Worm (Caenorhabditis elegans) whole organism, young adult: ENCODE data around the gene gyf-1.

Source experiments
- B0019.2 ChIP-seq: fragments of 200-800 bp; sonication (Bioruptor generic); conservative IDR thresholded peaks from 2 replicates; pipeline ENCODE4 v1.3.6; 2022; ENCODE audit warnings: missing genetic modification reagents, missing genetic modification characterization, missing compliant biosample characterization
- F23B12.7 ChIP-seq: sonication (generic microtip); optimal IDR thresholded peaks from 2 replicates; lab custom pipeline; 2017; ENCODE audit warnings: missing genetic modification characterization, mild to moderate bottlenecking, missing compliant biosample characterization, antibody characterized with exemption, moderate library complexity; ENCODE audit not compliant: insufficient read depth
- T07F8.4 ChIP-seq: sonication (generic microtip); optimal IDR thresholded peaks from 2 replicates; lab custom pipeline; 2016; ENCODE audit warnings: mild to moderate bottlenecking, missing genetic modification characterization, moderate library complexity, missing compliant biosample characterization
- Y53F4B.3 ChIP-seq: fragments of 200-800 bp; sonication (Bioruptor generic); IDR thresholded peaks from 2 replicates; pipeline ENCODE4 v1.3.6; 2022; ENCODE audit warnings: missing genetic modification reagents, missing genetic modification characterization, missing compliant biosample characterization
- Y79H2A.3 ChIP-seq: fragments of 200-800 bp; sonication (Bioruptor generic); conservative IDR thresholded peaks from 2 replicates; pipeline ENCODE4 v1.3.6; 2022; ENCODE audit warnings: missing genetic modification reagents, missing genetic modification characterization, missing compliant biosample characterization
- Y95B8A.8 ChIP-seq: fragments of 200-800 bp; sonication (Bioruptor generic); IDR thresholded peaks from 2 replicates; pipeline ENCODE4 v1.3.6; 2022; ENCODE audit warnings: missing genetic modification reagents, missing genetic modification characterization, missing compliant biosample characterization
- ZK185.1 ChIP-seq: sonication (generic microtip); optimal IDR thresholded peaks from 2 replicates; lab custom pipeline; 2016; ENCODE audit warnings: mild to moderate bottlenecking, missing genetic modification characterization, missing compliant biosample characterization; ENCODE audit not compliant: poor library complexity, severe bottlenecking
- akir-1 ChIP-seq: fragments of 200-800 bp; sonication (Bioruptor generic); optimal IDR thresholded peaks from 2 replicates; lab custom pipeline; 2018; ENCODE audit warnings: mild to moderate bottlenecking, missing genetic modification characterization, moderate library complexity, missing compliant biosample characterization
- aptf-2 ChIP-seq: fragments of 200-800 bp; sonication (Bioruptor generic); conservative IDR thresholded peaks from 2 replicates; pipeline ENCODE4 v1.3.6; 2022; ENCODE audit warnings: missing genetic modification reagents, missing genetic modification characterization, missing compliant biosample characterization
- aptf-3 ChIP-seq: fragments of 200-800 bp; sonication (Bioruptor generic); IDR thresholded peaks from 2 replicates; pipeline ENCODE4 v1.3.6; 2022; ENCODE audit warnings: missing genetic modification characterization, missing compliant biosample characterization
- athp-1 ChIP-seq: sonication (generic microtip); optimal IDR thresholded peaks from 2 replicates; lab custom pipeline; 2017; ENCODE audit warnings: mild to moderate bottlenecking, missing genetic modification characterization, missing compliant biosample characterization
- ccch-3 ChIP-seq: fragments of 200-800 bp; sonication (Bioruptor generic); optimal IDR thresholded peaks from 2 replicates; lab custom pipeline; 2018; ENCODE audit warnings: mild to moderate bottlenecking, missing genetic modification characterization, missing compliant biosample characterization
- ceh-40 ChIP-seq: fragments of 200-800 bp; sonication (Bioruptor generic); IDR thresholded peaks from 2 replicates; pipeline ENCODE4 v1.3.6; 2022; ENCODE audit warnings: missing genetic modification characterization, missing compliant biosample characterization
- dox-1 ChIP-seq: fragments of 200-800 bp; sonication (Bioruptor generic); IDR thresholded peaks from 2 replicates; pipeline ENCODE4 v1.3.6; 2022; ENCODE audit warnings: missing genetic modification reagents, missing genetic modification characterization, missing compliant biosample characterization
- efl-1 ChIP-seq: fragments of 150-350 bp; optimal IDR thresholded peaks from 2 replicates; lab custom pipeline; 2014; ENCODE audit warnings: missing biosample characterization, missing genetic modification reagents, missing genetic modification characterization
- ekl-4 ChIP-seq: fragments of 200-800 bp; sonication (Bioruptor generic); IDR thresholded peaks from 2 replicates; pipeline ENCODE4 v1.3.6; 2022; ENCODE audit warnings: missing genetic modification reagents, missing genetic modification characterization, missing compliant biosample characterization
- ets-4 ChIP-seq: fragments of 200-800 bp; sonication (Bioruptor generic); optimal IDR thresholded peaks from 2 replicates; lab custom pipeline; 2018; ENCODE audit warnings: mild to moderate bottlenecking, missing genetic modification characterization, missing compliant biosample characterization
- him-1 ChIP-seq: sonication (generic microtip); optimal IDR thresholded peaks from 2 replicates; lab custom pipeline; 2016; ENCODE audit warnings: missing genotype, missing genetic modification reagents, missing genetic modification characterization, missing compliant biosample characterization
- hlh-12 ChIP-seq: sonication (generic microtip); optimal IDR thresholded peaks from 2 replicates; lab custom pipeline; 2016; ENCODE audit warnings: missing genetic modification characterization, missing compliant biosample characterization
- hlh-26 ChIP-seq: fragments of 200-800 bp; sonication (Bioruptor generic); conservative IDR thresholded peaks from 2 replicates; pipeline ENCODE4 v1.3.6; 2022; ENCODE audit warnings: missing genetic modification reagents, missing genetic modification characterization, missing compliant biosample characterization
- hmg-1.2 ChIP-seq: fragments of 200-800 bp; sonication (Bioruptor generic); IDR thresholded peaks from 2 replicates; pipeline ENCODE4 v1.3.6; 2022; ENCODE audit warnings: missing genetic modification reagents, missing genetic modification characterization, missing compliant biosample characterization
- hmg-20 ChIP-seq: fragments of 200-800 bp; sonication (Bioruptor generic); IDR thresholded peaks from 2 replicates; pipeline ENCODE4 v1.3.6; 2022; ENCODE audit warnings: missing genetic modification reagents, missing genetic modification characterization, missing compliant biosample characterization
- hsf-1 ChIP-seq: fragments of 200-800 bp; sonication (Bioruptor generic); IDR thresholded peaks from 2 replicates; pipeline ENCODE4 v1.3.6; 2022; ENCODE audit warnings: missing genetic modification reagents, missing genetic modification characterization, missing compliant biosample characterization
- lag-1 ChIP-seq: fragments of 200-800 bp; sonication (Bioruptor generic); IDR thresholded peaks from 2 replicates; pipeline ENCODE4 v1.3.6; 2022; ENCODE audit warnings: missing genetic modification reagents, missing genetic modification characterization, missing compliant biosample characterization
- madf-10 ChIP-seq: sonication (generic microtip); optimal IDR thresholded peaks from 2 replicates; lab custom pipeline; 2016; ENCODE audit warnings: mild to moderate bottlenecking, missing genetic modification characterization, missing compliant biosample characterization
- madf-3 ChIP-seq: fragments of 200-800 bp; sonication (Bioruptor generic); IDR thresholded peaks from 2 replicates; pipeline ENCODE4 v1.3.6; 2022; ENCODE audit warnings: missing genetic modification reagents, missing genetic modification characterization, missing compliant biosample characterization
- madf-6 ChIP-seq: fragments of 200-800 bp; sonication (Bioruptor generic); IDR thresholded peaks from 2 replicates; pipeline ENCODE4 v1.3.6; 2022; ENCODE audit warnings: missing genetic modification reagents, missing genetic modification characterization, missing compliant biosample characterization
- mcd-1 ChIP-seq: fragments of 200-800 bp; sonication (Bioruptor generic); IDR thresholded peaks from 2 replicates; pipeline ENCODE4 v1.3.6; 2022; ENCODE audit warnings: missing genetic modification reagents, missing genetic modification characterization, missing compliant biosample characterization
- mes-4 ChIP-seq: sonication (generic microtip); optimal IDR thresholded peaks from 2 replicates; lab custom pipeline; 2016; ENCODE audit warnings: missing genotype, missing genetic modification characterization, missing compliant biosample characterization
- mxl-1 ChIP-seq: sonication (generic microtip); optimal IDR thresholded peaks from 2 replicates; lab custom pipeline; 2016; ENCODE audit warnings: missing genetic modification characterization, missing compliant biosample characterization
- nfya-1 ChIP-seq: sonication (generic microtip); optimal IDR thresholded peaks from 2 replicates; lab custom pipeline; 2017; ENCODE audit warnings: antibody characterized with exemption, missing compliant biosample characterization, missing genetic modification characterization, borderline replicate concordance; ENCODE audit not compliant: insufficient read depth
- nfyb-1 ChIP-seq: fragments of 200-800 bp; sonication (Bioruptor generic); IDR thresholded peaks from 2 replicates; pipeline ENCODE4 v1.3.6; 2022; ENCODE audit warnings: missing genetic modification reagents, missing genetic modification characterization, missing compliant biosample characterization
- rec-8 ChIP-seq, 2 experiments: sonication (generic microtip); optimal IDR thresholded peaks; 2 replicates each; lab custom pipeline; 2016; ENCODE audit warnings: mild to moderate bottlenecking in 2 of 2, missing genetic modification characterization in 2 of 2, missing genetic modification reagents in 2 of 2, missing genotype in 2 of 2, missing biosample characterization in 1 of 2, missing compliant biosample characterization in 1 of 2, moderate library complexity in 1 of 2
- repo-1 ChIP-seq: sonication (generic microtip); optimal IDR thresholded peaks from 2 replicates; lab custom pipeline; 2017; ENCODE audit warnings: mild to moderate bottlenecking, missing genetic modification characterization, missing compliant biosample characterization
- rpc-1 ChIP-seq, 2 experiments: fragments of 150-350 bp in 1 of 2; sonication (generic microtip) in 1 of 2; optimal IDR thresholded peaks; 2 replicates each; lab custom pipeline; 2014 to 2018; ENCODE audit warnings: missing biosample characterization in 1 of 2, missing genetic modification characterization in 1 of 2, missing genetic modification reagents in 1 of 2, missing genotype in 1 of 2
- snpc-1.3 ChIP-seq: sonication (generic microtip); optimal IDR thresholded peaks from 2 replicates; lab custom pipeline; 2017; ENCODE audit warnings: missing genetic modification characterization, mild to moderate bottlenecking, missing compliant biosample characterization, antibody characterized with exemption, moderate library complexity, missing genotype, missing genetic modification reagents; ENCODE audit not compliant: insufficient read depth
- tbx-9 ChIP-seq: sonication (generic microtip); optimal IDR thresholded peaks from 2 replicates; lab custom pipeline; 2016; ENCODE audit warnings: borderline replicate concordance, missing genetic modification characterization, inconsistent platforms, missing compliant biosample characterization
- unc-130 ChIP-seq: sonication (generic microtip); optimal IDR thresholded peaks from 2 replicates; lab custom pipeline; 2016; ENCODE audit warnings: missing genetic modification reagents, missing genetic modification characterization, missing compliant biosample characterization
- unc-62 ChIP-seq: fragments of 150-350 bp; optimal IDR thresholded peaks from 2 replicates; lab custom pipeline; 2014; ENCODE audit warnings: missing biosample characterization, missing genetic modification reagents, missing genetic modification characterization
- ztf-28 ChIP-seq: fragments of 200-800 bp; sonication (Bioruptor generic); IDR thresholded peaks from 2 replicates; pipeline ENCODE4 v1.3.6; 2022; ENCODE audit warnings: missing genetic modification reagents, missing genetic modification characterization, missing compliant biosample characterization

Gene gyf-1

DNA sequence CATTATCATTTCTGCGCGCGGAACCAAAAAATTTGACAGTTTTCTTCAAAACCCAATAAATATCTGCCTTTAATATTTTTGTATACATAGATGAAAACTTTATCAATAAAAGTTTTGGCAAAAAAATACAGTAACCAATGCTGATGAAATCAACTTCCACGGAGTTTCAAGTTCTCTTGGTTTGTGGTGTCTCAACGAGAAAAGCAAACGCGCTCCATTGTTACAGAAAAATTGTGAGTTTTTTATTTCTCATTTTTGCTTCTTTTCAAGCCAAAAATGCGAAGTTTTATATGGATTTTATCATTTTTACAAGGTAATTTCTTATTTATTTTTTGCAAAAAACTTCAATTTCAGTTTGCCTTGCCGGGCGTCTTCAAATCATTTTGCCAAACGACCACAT lies 50.6 kb downstream of the gyf-1 start, which contains the start of gene T14B4.3 (continued):
- no peak for TF ChIP-seq unc-62 (GFP tag; lab: Kevin White, UChicago)
- TF ChIP-seq ZK185.1 (tag; lab: Kevin White, UChicago) = peak; percentile 24
- TF ChIP-seq mxl-1 (tag; lab: Kevin White, UChicago) = no peak
- TF ChIP-seq efl-1 (GFP tag; lab: Kevin White, UChicago) = no peak
- TF ChIP-seq rpc-1 (optimal IDR thresholded peaks at IDR 0.05; lab: Kevin White, UChicago) = no peak
- no peak for TF ChIP-seq rpc-1 (tag; optimal IDR thresholded peaks at IDR 0.05; lab: Kevin White, UChicago)
- no peak for TF ChIP-seq Y79H2A.3 (GFP tag; lab: Robert Waterston, UW)
- TF ChIP-seq nfyb-1 (GFP tag; lab: Robert Waterston, UW) = no peak
- TF ChIP-seq akir-1 = no peak
- TF ChIP-seq ztf-28 (GFP tag; lab: Robert Waterston, UW) = no peak
- no peak for TF ChIP-seq Y53F4B.3 (GFP tag; lab: Robert Waterston, UW)
- TF ChIP-seq, all 124 proteins: peak for 18

ce11 chrII:6736066-6736465 lies 52.0 kb downstream of the gyf-1 start, which contains the start of gene mrps-18.C:
mrps-18.C (plus strand) TSS chrII:6736203.
- TF ChIP-seq madf-6 (GFP tag; lab: Robert Waterston, UW) = peak; percentile 47
- TF ChIP-seq Y95B8A.8 (GFP tag; lab: Robert Waterston, UW) = no peak
- TF ChIP-seq hsf-1 (GFP tag; lab: Robert Waterston, UW) = 0 out of 2 replicates have a peak, but pooled peaks have one; percentile 27
- TF ChIP-seq hmg-20 = 0 out of 2 replicates have a peak, but pooled peaks have one; percentile 3
- TF ChIP-seq nfya-1 = no peak
- no peak for TF ChIP-seq hlh-12 (tag; lab: Kevin White, UChicago)
- TF ChIP-seq ccch-3 (GFP tag; lab: Kevin White, UChicago) = no peak
- TF ChIP-seq mcd-1 = 0 out of 2 replicates have a peak, but pooled peaks have one; percentile 30
- peak; percentile 36 for TF ChIP-seq repo-1 (tag; lab: Kevin White, UChicago)
- 0 out of 2 replicates have a peak, but pooled peaks have one; percentile 7 for TF ChIP-seq madf-3 (GFP tag; lab: Robert Waterston, UW)
- TF ChIP-seq athp-1 (tag; lab: Kevin White, UChicago) = peak; percentile 22
- TF ChIP-seq snpc-1.3 (tag; lab: Kevin White, UChicago) = no peak
- 0 out of 2 replicates have a peak, but pooled peaks have one; percentile 15 for TF ChIP-seq hmg-1.2 (GFP tag; lab: Robert Waterston, UW)
- peak; percentile 56 for TF ChIP-seq ekl-4
- TF ChIP-seq, all 124 proteins: peak for 9

ce11 chrII:6736604-6737003 lies 52.6 kb downstream of the gyf-1 start, which contains the start of gene T14B4.1:
T14B4.1 (plus strand) TSS chrII:6736904.
- TF ChIP-seq him-1 (tag; lab: Kevin White, UChicago) (no peak), hmg-1.2 (GFP tag; lab: Robert Waterston, UW) (no peak), B0019.2 (GFP tag; lab: Robert Waterston, UW) (no peak), aptf-3 (GFP tag; lab: Robert Waterston, UW) (no peak), akir-1 (no peak), lag-1 (GFP tag; lab: Robert Waterston, UW) (no peak), unc-130 (GFP tag; lab: Kevin White, UChicago) (no peak), repo-1 (tag; lab: Kevin White, UChicago) (no peak), hlh-26 (GFP tag; lab: Robert Waterston, UW) (no peak), F23B12.7 (tag; lab: Kevin White, UChicago) (no peak), ets-4 (GFP tag; lab: Kevin White, UChicago) (no peak)

- TF ChIP-seq aptf-2 (GFP tag; lab: Robert Waterston, UW) (0 out of 2 replicates have a peak, but pooled peaks have one; percentile 60), F23B12.7 (tag; lab: Kevin White, UChicago) (peak; percentile 86), tbx-9 (tag; lab: Kevin White, UChicago) (no peak), nfya-1 (no peak), hmg-1.2 (GFP tag; lab: Robert Waterston, UW) (peak; percentile 41; the same call in 1 of the 2 replicates), dox-1 (peak; percentile 57), mcd-1 (peak; percentile 92), madf-10 (tag; lab: Kevin White, UChicago) (peak; percentile 50), mes-4 (tag; lab: Kevin White, UChicago) (no peak), rec-8 (tag; optimal IDR thresholded peaks at IDR 0.05; lab: Kevin White, UChicago) (peak in 1 of 2 experiments; percentile 39), ceh-40 (no peak), ets-4 (GFP tag; lab: Kevin White, UChicago) (no peak), efl-1 (GFP tag; lab: Kevin White, UChicago) (peak; percentile 65), T07F8.4 (tag; lab: Kevin White, UChicago) (no peak)
These were observed 57.4 kb downstream of the gyf-1 start, which contains the start of gene exos-8 for ce11 chrII:6741428-6741827. exos-8 (plus strand) TSS chrII:6741691.
